Worm (Caenorhabditis elegans) whole organism, L2 larva: ENCODE measurements around the gene srlf-4.

ENCODE experiments used
- alr-1 ChIP-seq: fragments of 150-350 bp; optimal IDR thresholded peaks from 2 replicates; lab custom pipeline; 2014; ENCODE audit warnings: missing biosample characterization, missing genetic modification characterization
- ceh-16 ChIP-seq: fragments of 150-350 bp; optimal IDR thresholded peaks from 2 replicates; lab custom pipeline; 2014; ENCODE audit warnings: missing biosample characterization, missing genetic modification characterization
- ceh-82 ChIP-seq: fragments of 150-350 bp; optimal IDR thresholded peaks from 2 replicates; lab custom pipeline; 2014; ENCODE audit warnings: missing biosample characterization, missing genetic modification characterization
- elt-3 ChIP-seq: sonication (generic microtip); optimal IDR thresholded peaks from 2 replicates; lab custom pipeline; 2017; ENCODE audit warnings: missing biosample characterization, missing genetic modification characterization
- lin-13 ChIP-seq: fragments of 150-350 bp; optimal IDR thresholded peaks from 2 replicates; lab custom pipeline; 2014; ENCODE audit warnings: missing biosample characterization, missing genetic modification reagents, missing genetic modification characterization
- nhr-11 ChIP-seq: fragments of 150-350 bp; optimal IDR thresholded peaks from 2 replicates; lab custom pipeline; 2014; ENCODE audit warnings: missing biosample characterization, missing genetic modification characterization
- nhr-25 ChIP-seq: fragments of 150-350 bp; sonication (generic microtip); optimal IDR thresholded peaks from 3 replicates; lab custom pipeline; 2014; ENCODE audit warnings: missing biosample characterization, missing genetic modification characterization
- nhr-77 ChIP-seq: fragments of 150-350 bp; optimal IDR thresholded peaks from 2 replicates; lab custom pipeline; 2014; ENCODE audit warnings: missing biosample characterization, missing genetic modification characterization
- skn-1 ChIP-seq: sonication (generic microtip); optimal IDR thresholded peaks from 2 replicates; lab custom pipeline; 2017; ENCODE audit warnings: missing biosample characterization, missing genetic modification characterization
- unc-39 ChIP-seq: fragments of 150-350 bp; optimal IDR thresholded peaks from 2 replicates; lab custom pipeline; 2014; ENCODE audit warnings: missing biosample characterization, missing genetic modification characterization
- ztf-11 ChIP-seq: sonication (generic microtip); optimal IDR thresholded peaks from 2 replicates; lab custom pipeline; 2017; ENCODE audit warnings: missing biosample characterization, missing genetic modification characterization

- no peak for TF ChIP-seq nhr-77
- TF ChIP-seq lin-13 (GFP tag; lab: Kevin White, UChicago): no peak
- TF ChIP-seq ceh-16 (tag; lab: Kevin White, UChicago): no peak
- TF ChIP-seq skn-1 (tag; lab: Kevin White, UChicago): no peak
- TF ChIP-seq elt-3 (tag; lab: Kevin White, UChicago): no peak
- TF ChIP-seq ceh-82: no peak
- no peak for TF ChIP-seq alr-1 (tag; lab: Kevin White, UChicago)
- TF ChIP-seq ztf-11 (tag; lab: Kevin White, UChicago): no peak
- no peak for TF ChIP-seq nhr-11 (tag; lab: Kevin White, UChicago)
- TF ChIP-seq nhr-25 (tag; lab: Kevin White, UChicago): no peak
- TF ChIP-seq unc-39 (tag; lab: Kevin White, UChicago): no peak
Observed at ce11 chrIV:12879557-12879956, 44.7 kb downstream of the srlf-4 start, which contains the start of gene ZK896.5.
